Fruit fly (Drosophila melanogaster): ENCODE results near the gene eIF4EHP.

DNA sequence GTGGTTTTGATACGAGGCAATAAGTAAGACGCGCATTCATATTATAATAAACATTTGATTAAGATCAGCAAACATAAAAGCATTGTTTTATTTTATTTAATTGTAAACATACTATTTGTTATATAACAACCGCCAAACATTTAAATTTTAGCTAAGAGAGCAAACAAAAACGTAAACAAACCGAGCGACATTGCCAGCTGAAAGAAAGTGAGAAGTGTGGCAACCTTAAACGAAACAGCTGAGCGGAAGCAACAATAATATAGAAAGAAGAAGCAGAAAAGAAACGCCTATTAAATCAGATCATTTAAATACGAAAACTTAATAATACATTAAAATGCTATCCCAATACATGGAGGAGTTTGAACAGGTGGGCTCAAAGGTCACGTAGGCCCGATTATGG, 25.8 kb upstream of the eIF4EHP start, which contains the start of gene Sec10:
- TF ChIP-seq so (GFP tag; IDR thresholded peaks at IDR 0.05) (no peak), Med (GFP tag) (peak; percentile 67), Dll (GFP tag; IDR thresholded peaks at IDR 0.05; ENCODE audit: partially characterized antibody) (no peak), maf-S (GFP tag; optimal IDR thresholded peaks at IDR 0.05) (no peak), amos (GFP tag; IDR thresholded peaks at IDR 0.05; ENCODE audit: partially characterized antibody) (no peak), MTF-1 (GFP tag; optimal IDR thresholded peaks at IDR 0.05; ENCODE audit: borderline replicate concordance) (peak; percentile 9), ato (GFP tag; IDR thresholded peaks at IDR 0.05; ENCODE audit: partially characterized antibody) (no peak), tna (GFP tag; IDR thresholded peaks at IDR 0.05; ENCODE audit: partially characterized antibody) (no peak)
